Worm (Caenorhabditis elegans) whole organism, late embryonic: ENCODE results near the gene glb-5.

ENCODE experiments used
- ceh-30 ChIP-seq: fragments of 150-350 bp; optimal IDR thresholded peaks from 2 replicates; lab custom pipeline; 2014; ENCODE audit warnings: missing biosample characterization, missing genetic modification characterization
- pha-4 ChIP-seq: fragments of 150-350 bp; optimal IDR thresholded peaks from 2 replicates; lab custom pipeline; 2018; ENCODE audit warnings: missing biosample characterization, missing genetic modification reagents, missing genetic modification characterization
- rnt-1 ChIP-seq: sonication (generic microtip); optimal IDR thresholded peaks from 2 replicates; lab custom pipeline; 2016; ENCODE audit warnings: missing genetic modification characterization, missing compliant biosample characterization

ce11 chrV:5579666-5580065 lies 21.0 kb downstream of the glb-5 start:
- TF ChIP-seq pha-4 (tag; lab: Kevin White, UChicago), result no peak
- no peak for TF ChIP-seq ceh-30 (tag; lab: Kevin White, UChicago)
- TF ChIP-seq rnt-1 (tag; lab: Kevin White, UChicago), result no peak
